Worm (Caenorhabditis elegans): ENCODE results near the gene F37A4.5.

DNA sequence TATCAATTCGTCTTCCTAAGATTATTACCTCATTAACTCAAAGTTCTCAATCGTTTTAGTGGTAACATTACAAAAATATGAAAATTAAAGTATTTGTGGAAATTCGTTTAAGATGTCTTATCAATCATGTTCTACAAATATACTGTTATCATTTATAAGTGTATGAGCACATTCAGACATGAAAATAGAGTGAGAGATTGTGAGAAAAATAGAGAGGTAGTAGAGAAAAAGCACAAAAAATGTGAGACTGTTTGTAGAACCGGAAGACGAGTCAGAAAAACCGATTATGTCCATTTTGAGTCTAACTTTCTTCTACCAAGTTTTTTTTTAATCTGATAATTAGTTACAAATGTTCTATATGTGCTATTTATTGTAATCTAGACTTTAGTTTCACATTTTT, 18.4 kb upstream of the F37A4.5 start:
- TF ChIP-seq flt-1 (GFP tag; IDR thresholded peaks at IDR 0.05) (no peak), ztf-29 (GFP tag; IDR thresholded peaks at IDR 0.05) (no peak)

Data from whole organism, midembryonic.